Worm (Caenorhabditis elegans): Measurements from ENCODE around the gene srbc-65.

The srbc-65 gene

DNA sequence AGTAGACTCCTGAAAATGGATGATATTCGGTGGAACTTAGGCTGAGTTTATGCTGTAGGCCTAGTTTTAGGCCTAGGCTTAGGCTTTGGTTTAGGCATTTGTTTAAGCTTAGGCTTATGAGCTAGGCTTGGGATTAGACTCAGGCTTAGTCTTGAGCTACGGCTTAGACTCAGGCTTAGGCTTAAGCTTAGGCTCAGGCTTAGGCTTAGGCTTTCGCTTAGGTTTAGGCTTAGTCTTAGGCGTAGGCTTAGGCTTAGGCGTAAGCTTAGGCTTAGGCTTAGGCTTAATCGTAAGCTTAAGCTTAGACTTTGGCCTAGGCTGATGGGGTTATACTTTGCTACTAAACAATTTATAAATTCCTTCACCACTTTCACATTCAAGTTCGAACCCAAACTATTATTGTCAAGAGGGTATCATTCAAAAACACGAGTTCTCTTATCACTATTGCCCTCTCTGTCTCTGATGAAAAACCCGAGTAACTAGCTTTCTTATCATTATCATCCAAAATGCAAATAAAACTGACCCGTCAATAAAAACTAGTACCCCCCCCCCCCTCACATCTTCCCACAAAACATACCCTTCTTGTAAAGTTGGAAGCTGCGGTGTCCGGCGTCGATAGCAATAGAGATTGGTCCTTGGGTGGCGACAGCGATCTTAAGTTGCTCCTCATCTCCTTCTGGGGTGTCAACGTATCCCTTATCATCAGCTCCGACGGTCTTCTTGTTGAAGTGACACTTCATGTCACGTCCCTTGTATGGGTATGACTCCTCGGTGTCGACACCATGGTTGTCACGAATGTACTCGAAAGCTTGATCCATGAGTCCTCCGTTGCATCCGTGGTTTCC lies 42.4 kb downstream of the srbc-65 start:
- TF ChIP-seq unc-130 (GFP tag; optimal IDR thresholded peaks at IDR 0.05) (no peak), nhr-102 (tag; optimal IDR thresholded peaks at IDR 0.05) (peak; percentile 15), ztf-7 (tag; optimal IDR thresholded peaks at IDR 0.05) (no peak), fkh-10 (GFP tag; optimal IDR thresholded peaks at IDR 0.05) (no peak), mxl-2 (GFP tag; conservative IDR thresholded peaks at IDR 0.05) (no peak), ceh-20 (GFP tag; IDR thresholded peaks at IDR 0.05) (no peak), zag-1 (tag; optimal IDR thresholded peaks at IDR 0.05) (no peak), ztf-11 (tag; optimal IDR thresholded peaks at IDR 0.05) (no peak), egl-43 (GFP tag; IDR thresholded peaks at IDR 0.05) (no peak), vab-7 (GFP tag; IDR thresholded peaks at IDR 0.05) (no peak), nhr-48 (tag; optimal IDR thresholded peaks at IDR 0.05) (no peak), Y105C5A.15 (GFP tag; IDR thresholded peaks at IDR 0.05) (0 out of 2 replicates have a peak, but pooled peaks have one; percentile 14), pha-4 (GFP tag; IDR thresholded peaks at IDR 0.05) (peak; percentile 64; the same call in 1 of the 2 replicates), pha-4 (tag; optimal IDR thresholded peaks at IDR 0.05) (no peak), madf-9 (GFP tag; conservative IDR thresholded peaks at IDR 0.05) (no peak), pqm-1 (tag; optimal IDR thresholded peaks at IDR 0.05) (peak; percentile 81), zfp-2 (tag; optimal IDR thresholded peaks at IDR 0.05) (no peak), ceh-62 (tag; optimal IDR thresholded peaks at IDR 0.05) (no peak), dmd-9 (GFP tag; IDR thresholded peaks at IDR 0.05) (0 out of 2 replicates have a peak, but pooled peaks have one; percentile 38), F26F4.8 (GFP tag; conservative IDR thresholded peaks at IDR 0.05) (no peak), daf-8 (GFP tag; IDR thresholded peaks at IDR 0.05) (no peak), hlh-30 (tag; optimal IDR thresholded peaks at IDR 0.05; ENCODE audit: insufficient read depth) (peak; percentile 43), madf-5 (GFP tag; IDR thresholded peaks at IDR 0.05) (no peak), nhr-28 (tag; optimal IDR thresholded peaks at IDR 0.05) (peak; percentile 69), lir-3 (tag; optimal IDR thresholded peaks at IDR 0.05) (no peak), F10B5.3 (tag; optimal IDR thresholded peaks at IDR 0.05) (no peak), ceh-28 (tag; optimal IDR thresholded peaks at IDR 0.05) (no peak), spr-3 (GFP tag; optimal IDR thresholded peaks at IDR 0.05) (no peak), lin-29 (GFP tag; IDR thresholded peaks at IDR 0.05) (no peak), zip-11 (GFP tag; IDR thresholded peaks at IDR 0.05) (no peak), tra-1 (GFP tag; IDR thresholded peaks at IDR 0.05) (peak; percentile 52; the same call in 1 of the 2 replicates), mep-1 (tag; optimal IDR thresholded peaks at IDR 0.05) (no peak), dmd-6 (GFP tag; IDR thresholded peaks at IDR 0.05) (peak; percentile 63), saeg-2 (GFP tag; IDR thresholded peaks at IDR 0.05) (0 out of 2 replicates have a peak, but pooled peaks have one; percentile 22), ceh-44 (GFP tag; IDR thresholded peaks at IDR 0.05) (no peak), Y48G9A.11 (GFP tag; IDR thresholded peaks at IDR 0.05) (no peak), T26A8.4 (GFP tag; IDR thresholded peaks at IDR 0.05) (peak; percentile 57; the same call in 1 of the 2 replicates), mdt-29 (GFP tag; IDR thresholded peaks at IDR 0.05) (peak; percentile 10; the same call in 1 of the 2 replicates), nhr-42 (GFP tag; IDR thresholded peaks at IDR 0.05) (no peak), nhr-76 (tag; optimal IDR thresholded peaks at IDR 0.05) (no peak), Y5F2A.4 (GFP tag; optimal IDR thresholded peaks at IDR 0.05) (no peak), ctbp-1 (GFP tag; IDR thresholded peaks at IDR 0.05) (no peak), unc-39 (tag; optimal IDR thresholded peaks at IDR 0.05) (no peak), snpc-4 (tag; optimal IDR thresholded peaks at IDR 0.05) (no peak), lsy-2 (tag; optimal IDR thresholded peaks at IDR 0.05) (no peak), dmd-8 (GFP tag; IDR thresholded peaks at IDR 0.05) (no peak), dve-1 (tag; optimal IDR thresholded peaks at IDR 0.05; ENCODE audit: insufficient read depth) (peak; percentile 41), daf-16 (GFP tag; optimal IDR thresholded peaks at IDR 0.05) (no peak), daf-16 (tag; optimal IDR thresholded peaks at IDR 0.05) (peak; percentile 69), php-3 (GFP tag; IDR thresholded peaks at IDR 0.05) (peak; percentile 58)
